Worm (Caenorhabditis elegans): Measurements from ENCODE around the gene taf-10.

DNA sequence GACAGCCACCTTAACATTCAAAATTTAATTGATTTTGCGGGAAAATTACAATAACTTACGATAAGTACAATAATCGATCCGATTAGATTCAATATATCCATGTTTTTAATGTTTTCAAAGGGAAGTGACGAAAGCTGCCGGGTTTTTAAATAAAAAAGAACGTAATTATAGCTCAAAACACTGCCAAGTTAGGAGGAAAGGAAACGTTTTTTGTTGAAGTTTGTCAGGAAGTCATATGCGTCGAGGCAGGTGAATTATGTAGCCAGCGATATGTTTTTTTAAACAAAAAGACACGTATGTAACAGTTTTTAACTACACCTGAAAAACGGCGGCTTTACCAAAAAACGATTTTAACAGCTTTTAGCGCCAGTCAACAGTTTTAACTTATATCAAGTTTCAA, 21.3 kb upstream of the taf-10 start, which contains the start of gene srx-73:
- TF ChIP-seq lin-35 (GFP tag; optimal IDR thresholded peaks at IDR 0.05) (no peak), ceh-82 (tag; optimal IDR thresholded peaks at IDR 0.05) (no peak), nhr-77 (tag; optimal IDR thresholded peaks at IDR 0.05) (no peak), snpc-4 (tag; optimal IDR thresholded peaks at IDR 0.05) (no peak), tbx-2 (tag; optimal IDR thresholded peaks at IDR 0.05) (no peak), nhr-11 (tag; optimal IDR thresholded peaks at IDR 0.05) (no peak), dpl-1 (GFP tag; optimal IDR thresholded peaks at IDR 0.05) (no peak), lir-3 (tag; optimal IDR thresholded peaks at IDR 0.05; ENCODE audit: poor library complexity) (no peak), sox-4 (tag; optimal IDR thresholded peaks at IDR 0.05) (no peak), zag-1 (tag; optimal IDR thresholded peaks at IDR 0.05) (no peak), blmp-1 (tag; optimal IDR thresholded peaks at IDR 0.05) (no peak), lsy-2 (tag; optimal IDR thresholded peaks at IDR 0.05) (no peak), nhr-90 (tag; optimal IDR thresholded peaks at IDR 0.05; ENCODE audit: poor library complexity) (no peak), mdl-1 (tag; optimal IDR thresholded peaks at IDR 0.05) (no peak)

Measured in whole organism, L1 larva.